Fruit fly (Drosophila melanogaster) whole organism, wandering third instar larva: ENCODE measurements around the gene tefu.

Experiments
- CrebA ChIP-seq: fragments of 200-800 bp; sonication (Bioruptor generic); optimal IDR thresholded peaks from 2 replicates; lab custom pipeline; 2016; ENCODE audit warnings: missing biosample characterization, mild to moderate bottlenecking, missing genetic modification characterization, borderline replicate concordance
- Dif ChIP-seq: fragments of 200-275, 200-300 bp; sonication (Bioruptor generic); optimal IDR thresholded peaks from 2 replicates; lab custom pipeline; 2018; ENCODE audit warnings: missing biosample characterization, missing genetic modification characterization; ENCODE audit not compliant: partially characterized antibody
- HLH106 ChIP-seq: fragments of 200-800 bp; optimal IDR thresholded peaks from 3 replicates; lab custom pipeline; 2019; ENCODE audit warnings: missing biosample characterization, mild to moderate bottlenecking, missing genetic modification characterization, moderate library complexity
- Hnf4 ChIP-seq: fragments of 200-800 bp; sonication (Bioruptor generic); optimal IDR thresholded peaks from 2 replicates; lab custom pipeline; 2016; ENCODE audit warnings: missing biosample characterization, mild to moderate bottlenecking, missing genetic modification characterization
- Hr83 ChIP-seq: fragments of 200-300 bp; sonication (Bioruptor generic); optimal IDR thresholded peaks from 2 replicates; lab custom pipeline; 2016; ENCODE audit warnings: missing biosample characterization, mild to moderate bottlenecking, missing genetic modification characterization, moderate library complexity; ENCODE audit not compliant: poor library complexity, severe bottlenecking
- Jra ChIP-seq: sonication (Bioruptor generic); optimal IDR thresholded peaks from 2 replicates; lab custom pipeline; 2016; ENCODE audit warnings: missing biosample characterization, missing genetic modification characterization
- OdsH ChIP-seq: fragments of 200-800 bp; sonication (Bioruptor generic); optimal IDR thresholded peaks from 2 replicates; lab custom pipeline; 2016; ENCODE audit warnings: missing biosample characterization, mild to moderate bottlenecking, missing genetic modification characterization
- Rel ChIP-seq, 2 experiments: fragments of 200-800 bp; sonication (Bioruptor generic) in 1 of 2; optimal IDR thresholded peaks; 2 replicates in 1 of 2; 3 replicates in 1 of 2; lab custom pipeline; 2016 to 2019; ENCODE audit warnings: mild to moderate bottlenecking in 2 of 2, missing biosample characterization in 2 of 2, missing genetic modification characterization in 2 of 2, moderate library complexity in 1 of 2
- Sp1 ChIP-seq: fragments of 200-800 bp; sonication (Bioruptor generic); optimal IDR thresholded peaks from 3 replicates; lab custom pipeline; 2019; ENCODE audit warnings: missing biosample characterization, mild to moderate bottlenecking, missing genetic modification characterization, moderate library complexity
- Vsx2 ChIP-seq: fragments of 200-300, 225-300 bp; sonication (Bioruptor generic); optimal IDR thresholded peaks from 2 replicates; lab custom pipeline; 2018; ENCODE audit warnings: missing biosample characterization, missing genetic modification characterization; ENCODE audit not compliant: partially characterized antibody
- br ChIP-seq: fragments of 200-800 bp; sonication (Bioruptor generic); optimal IDR thresholded peaks from 2 replicates; lab custom pipeline; 2016; ENCODE audit warnings: missing biosample characterization, missing genetic modification characterization
- brk ChIP-seq: fragments of 200-800 bp; sonication (Bioruptor generic); optimal IDR thresholded peaks from 2 replicates; lab custom pipeline; 2016; ENCODE audit warnings: missing biosample characterization, mild to moderate bottlenecking, missing genetic modification characterization
- dl ChIP-seq, 2 experiments: fragments of 175-275, 200-275 bp in 1 of 2; fragments of 200-275 bp in 1 of 2; sonication (Bioruptor generic); optimal IDR thresholded peaks; lab custom pipeline; 2018; ENCODE audit warnings: mild to moderate bottlenecking in 2 of 2, missing biosample characterization in 2 of 2, missing genetic modification characterization in 2 of 2, moderate library complexity in 2 of 2; ENCODE audit not compliant: partially characterized antibody in 2 of 2, insufficient read depth in 1 of 2
- dmrt93B ChIP-seq: fragments of 200-800 bp; sonication (Bioruptor generic); optimal IDR thresholded peaks from 2 replicates; lab custom pipeline; 2018; ENCODE audit warnings: missing biosample characterization, mild to moderate bottlenecking, missing genetic modification characterization
- dsf ChIP-seq: sonication (Bioruptor generic); optimal IDR thresholded peaks from 2 replicates; lab custom pipeline; 2016; ENCODE audit warnings: missing biosample characterization, missing genetic modification characterization, borderline replicate concordance
- ey ChIP-seq: fragments of 200-800 bp; sonication (Bioruptor generic); optimal IDR thresholded peaks from 2 replicates; lab custom pipeline; 2016; ENCODE audit warnings: missing biosample characterization, missing genetic modification characterization
- fru ChIP-seq: fragments of 200-800 bp; sonication (Bioruptor generic); optimal IDR thresholded peaks from 3 replicates; lab custom pipeline; 2016; ENCODE audit warnings: missing biosample characterization, mild to moderate bottlenecking, missing genetic modification characterization
- h ChIP-seq: fragments of 200-800 bp; sonication (Bioruptor generic); optimal IDR thresholded peaks from 3 replicates; lab custom pipeline; 2016; ENCODE audit warnings: missing biosample characterization, mild to moderate bottlenecking, missing genetic modification characterization
- lola ChIP-seq: fragments of >200 bp; optimal IDR thresholded peaks from 2 replicates; lab custom pipeline; 2017; ENCODE audit warnings: missing biosample characterization, missing genetic modification characterization
- psq ChIP-seq: fragments of 200-800 bp; sonication (Bioruptor generic); optimal IDR thresholded peaks from 3 replicates; lab custom pipeline; 2017; ENCODE audit warnings: missing biosample characterization, mild to moderate bottlenecking, missing genetic modification characterization, moderate library complexity
- rgr ChIP-seq: fragments of 200-800 bp; sonication (Bioruptor generic); optimal IDR thresholded peaks from 3 replicates; lab custom pipeline; 2016; ENCODE audit warnings: missing biosample characterization, mild to moderate bottlenecking, missing genetic modification characterization
- sage ChIP-seq: fragments of 200-800 bp; sonication (Bioruptor generic); optimal IDR thresholded peaks from 2 replicates; lab custom pipeline; 2016; ENCODE audit warnings: missing biosample characterization, mild to moderate bottlenecking, missing genetic modification characterization
- sv ChIP-seq: fragments of 200-800 bp; sonication (Bioruptor generic); optimal IDR thresholded peaks from 3 replicates; lab custom pipeline; 2016; ENCODE audit warnings: missing biosample characterization, missing genetic modification characterization
- tai ChIP-seq: sonication (Bioruptor generic); optimal IDR thresholded peaks from 2 replicates; lab custom pipeline; 2016; ENCODE audit warnings: missing biosample characterization, missing genetic modification characterization
- woc ChIP-seq: sonication (Bioruptor generic); optimal IDR thresholded peaks from 2 replicates; lab custom pipeline; 2016; ENCODE audit warnings: missing biosample characterization, mild to moderate bottlenecking, missing genetic modification characterization

Gene tefu

DNA sequence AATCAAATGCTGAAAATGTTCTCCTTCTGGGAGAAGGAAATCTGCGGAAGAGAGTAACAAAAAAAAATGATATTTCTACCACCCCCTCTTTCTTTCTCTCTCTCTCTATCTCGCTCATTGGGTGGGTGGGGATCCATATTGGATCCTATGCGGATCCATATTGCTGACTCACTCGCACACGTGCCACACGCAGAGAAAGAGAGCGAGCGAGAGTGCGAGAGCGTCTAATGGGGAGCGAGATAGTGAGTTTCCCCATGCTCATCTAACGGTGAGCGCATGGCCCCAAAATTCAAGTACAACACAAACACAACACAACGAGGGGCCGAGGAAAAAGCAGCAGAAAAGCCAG, 44.6 kb upstream of the tefu start:
- TF ChIP-seq br (no peak), Vsx2 (GFP tag; lab: Kevin White, UChicago) (peak; percentile 55), Dif (GFP tag; lab: Kevin White, UChicago) (peak; percentile 68), dl (GFP tag; optimal IDR thresholded peaks at IDR 0.05; lab: Kevin White, UChicago; ENCODE audit: insufficient read depth in 1 of 2, partially characterized antibody in 2 of 2) (peak; percentile 39 to 74), h (GFP tag; lab: Kevin White, UChicago) (peak; percentile 12), OdsH (GFP tag; lab: Kevin White, UChicago) (no peak)

DNA sequence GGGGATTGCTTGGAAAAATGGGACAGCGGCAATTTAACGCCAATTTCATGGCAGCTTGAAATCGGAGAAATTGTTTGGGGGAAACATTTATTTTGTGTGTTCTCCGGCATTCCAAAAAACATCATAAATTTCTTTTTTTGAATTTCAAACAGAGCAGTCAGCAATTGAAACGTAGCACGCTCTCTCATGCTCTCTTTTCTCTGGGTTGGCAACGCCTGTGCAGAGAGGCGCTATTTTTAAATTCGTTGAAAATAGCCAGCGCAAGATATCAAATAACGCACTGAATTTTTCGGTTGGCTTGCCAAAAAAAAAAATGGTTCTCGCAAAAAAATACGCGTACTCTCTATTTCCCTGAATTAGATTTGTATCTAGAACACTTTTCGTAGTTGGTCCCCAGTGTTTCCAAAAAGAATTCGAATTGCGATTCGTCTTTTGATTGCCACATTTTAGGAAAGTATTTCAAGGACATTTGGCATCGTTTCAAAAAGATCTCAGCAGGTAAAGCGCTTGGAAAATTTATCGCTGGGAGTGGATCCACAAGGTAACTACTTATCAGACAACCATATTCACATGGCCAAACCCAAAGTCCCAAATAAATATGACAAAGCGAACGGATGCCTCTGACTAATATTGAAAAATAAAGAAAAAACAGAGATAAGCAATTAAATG, 44.1 kb upstream of the tefu start:
- TF ChIP-seq Hr83: no peak
- TF ChIP-seq CrebA (GFP tag; lab: Kevin White, UChicago): no peak
- TF ChIP-seq Sp1 (GFP tag; lab: Kevin White, UChicago): no peak
- peak; percentile 87 for TF ChIP-seq Dif (GFP tag; lab: Kevin White, UChicago)
- TF ChIP-seq woc (GFP tag; lab: Kevin White, UChicago): no peak
- TF ChIP-seq rgr (GFP tag; lab: Kevin White, UChicago): peak; percentile 7
- TF ChIP-seq sage (GFP tag; lab: Kevin White, UChicago): no peak
- TF ChIP-seq Vsx2 (GFP tag; lab: Kevin White, UChicago): peak; percentile 56
- no peak for TF ChIP-seq ey
- no peak for TF ChIP-seq dmrt93B
- TF ChIP-seq brk (GFP tag; lab: Kevin White, UChicago): no peak
- TF ChIP-seq tai: no peak
- TF ChIP-seq br: no peak
- TF ChIP-seq HLH106 (tag; lab: Kevin White, UChicago): no peak
- TF ChIP-seq fru: no peak
- peak in 1 of 2 experiments; percentile 51 for TF ChIP-seq dl (GFP tag; optimal IDR thresholded peaks at IDR 0.05; lab: Kevin White, UChicago; ENCODE audit: insufficient read depth in 1 of 2, partially characterized antibody in 2 of 2)
- TF ChIP-seq dsf: no peak

DNA sequence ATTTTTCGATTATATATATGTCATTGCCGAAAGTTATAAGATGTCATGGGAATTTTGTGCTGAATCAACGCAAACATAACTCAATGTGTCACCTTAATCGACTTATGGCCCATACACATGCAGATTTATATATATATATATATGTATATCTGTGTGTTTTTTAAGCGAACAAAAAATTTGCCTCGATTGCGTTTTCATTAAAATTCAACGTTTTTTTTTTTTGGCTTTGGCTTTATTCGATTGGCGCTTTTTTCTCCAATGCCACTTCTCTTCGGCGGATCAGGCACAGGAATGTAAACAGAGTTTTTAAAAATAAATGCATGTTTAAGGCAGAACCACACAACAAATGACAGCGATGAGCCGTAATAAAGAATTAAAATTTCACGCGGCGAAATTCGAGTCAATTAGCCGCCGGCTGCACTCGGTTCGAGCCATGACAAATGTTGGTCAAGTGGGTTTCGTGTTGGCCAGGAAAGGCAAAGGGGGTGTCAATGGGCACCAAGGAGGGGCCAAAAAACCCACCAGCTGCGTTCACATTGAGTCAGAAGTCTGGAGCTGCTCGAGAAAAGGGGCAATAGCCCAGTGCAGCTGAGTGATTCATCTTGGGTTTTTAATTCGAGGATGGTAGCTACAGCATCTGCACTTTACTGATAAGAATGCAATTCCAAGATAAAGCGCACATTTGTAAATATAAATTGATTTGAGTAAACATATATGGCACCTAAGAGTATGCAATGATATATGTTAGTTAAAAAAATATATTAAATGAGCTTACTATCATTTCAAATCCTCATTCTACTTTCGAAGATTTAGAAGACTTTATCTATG, 41.2 kb upstream of the tefu start:
- no peak for TF ChIP-seq Rel (GFP tag; optimal IDR thresholded peaks at IDR 0.05; lab: Kevin White, UChicago)
- TF ChIP-seq Rel (tag; optimal IDR thresholded peaks at IDR 0.05; lab: Kevin White, UChicago): peak; percentile 15
- no peak for TF ChIP-seq Hnf4 (GFP tag; lab: Kevin White, UChicago)

DNA sequence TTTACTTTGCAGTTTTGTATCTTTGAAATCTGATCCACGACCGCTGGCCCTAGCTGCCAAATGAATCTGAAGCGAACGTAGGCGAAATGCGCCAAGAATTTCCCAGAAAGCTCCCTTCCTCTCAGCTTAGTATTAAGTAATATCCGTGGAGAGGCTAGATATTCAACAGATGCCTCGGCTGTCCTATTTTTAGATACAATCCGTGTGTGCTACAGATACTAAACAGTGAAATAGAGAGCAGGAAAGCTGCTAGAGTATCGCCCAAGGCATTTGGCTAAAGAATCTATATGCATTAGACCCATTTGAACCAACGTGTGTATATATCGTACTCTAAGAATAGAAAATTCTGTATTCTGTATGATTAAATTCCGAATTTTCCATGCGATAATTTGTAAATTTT, 40.3 kb upstream of the tefu start:
- TF ChIP-seq HLH106 (tag; lab: Kevin White, UChicago) (no peak), brk (GFP tag; lab: Kevin White, UChicago) (no peak), sv (GFP tag; lab: Kevin White, UChicago) (no peak)

DNA sequence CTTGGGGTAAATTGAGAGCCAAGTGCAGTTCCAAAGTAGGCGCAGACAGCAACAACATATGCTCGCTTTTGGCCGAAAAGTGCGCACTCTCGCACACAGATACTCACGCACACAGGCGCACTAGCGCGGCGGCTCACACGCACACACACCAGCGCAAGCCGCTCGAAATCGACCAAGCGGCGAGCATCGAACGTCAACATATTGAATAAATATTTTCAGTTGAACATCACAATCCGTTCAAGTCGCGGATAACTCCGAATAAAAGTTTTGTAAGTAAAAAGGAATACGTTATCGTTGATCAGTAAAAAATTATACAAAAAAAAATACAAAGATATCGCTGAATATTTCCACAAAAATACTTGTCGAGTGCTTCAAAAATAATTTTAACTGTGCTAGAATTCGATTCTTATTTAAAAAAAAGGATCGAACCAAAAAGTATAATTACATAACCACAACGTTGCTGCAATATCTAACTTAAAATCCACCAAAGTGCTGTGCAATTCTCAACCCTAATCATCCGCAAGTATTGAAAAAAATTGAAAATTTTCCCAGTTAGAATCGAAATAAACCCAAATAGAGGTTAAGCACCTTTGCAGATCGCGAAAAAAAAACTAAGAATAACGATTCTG, 39.4 kb upstream of the tefu start:
- TF ChIP-seq Jra (GFP tag; lab: Kevin White, UChicago) (no peak), fru (no peak), psq (no peak), dl (GFP tag; optimal IDR thresholded peaks at IDR 0.05; lab: Kevin White, UChicago; ENCODE audit: insufficient read depth in 1 of 2, partially characterized antibody in 2 of 2) (peak in 1 of 2 experiments; percentile 3), lola (no peak)
